Fruit fly (Drosophila melanogaster) whole organism, embryonic: ENCODE data around the gene Rab18.

Source experiments
- Adf1 ChIP-seq: fragments of 200-800 bp; sonication (Bioruptor generic); IDR thresholded peaks from 2 replicates; pipeline ENCODE4 v1.3.6; 2022; ENCODE audit warnings: missing biosample characterization, missing genetic modification characterization
- CG10366 ChIP-seq: fragments of 200-800 bp; sonication (Bioruptor generic); IDR thresholded peaks from 2 replicates; pipeline ENCODE4 v1.3.6; 2022; ENCODE audit warnings: missing biosample characterization, missing genetic modification characterization
- CG10543 ChIP-seq: fragments of 200-800 bp; sonication (Bioruptor generic); optimal IDR thresholded peaks from 3 replicates; lab custom pipeline; 2017; ENCODE audit warnings: missing biosample characterization, mild to moderate bottlenecking, missing genetic modification characterization, moderate library complexity
- CG10979 ChIP-seq: fragments of 200-800 bp; sonication (Bioruptor generic); optimal IDR thresholded peaks from 2 replicates; lab custom pipeline; 2018; ENCODE audit warnings: missing biosample characterization, mild to moderate bottlenecking, missing genetic modification characterization, moderate library complexity
- CG12744 ChIP-seq: fragments of 200-800 bp; sonication (Bioruptor generic); optimal IDR thresholded peaks from 2 replicates; lab custom pipeline; 2016; ENCODE audit warnings: missing biosample characterization, missing genetic modification characterization
- CG15479 ChIP-seq: fragments of 200-800 bp; sonication (Bioruptor generic); optimal IDR thresholded peaks from 3 replicates; lab custom pipeline; 2019; ENCODE audit warnings: missing biosample characterization, mild to moderate bottlenecking, missing genetic modification characterization, moderate library complexity
- CG15601 ChIP-seq: fragments of 200-800 bp; sonication (Bioruptor generic); optimal IDR thresholded peaks from 3 replicates; lab custom pipeline; 2019; ENCODE audit warnings: missing biosample characterization, mild to moderate bottlenecking, missing genetic modification characterization, moderate library complexity
- CG16779 ChIP-seq: fragments of 200-800 bp; sonication (Bioruptor generic); IDR thresholded peaks from 2 replicates; pipeline ENCODE4 v1.3.6; 2022; ENCODE audit warnings: missing biosample characterization, missing genetic modification characterization
- CG32532 ChIP-seq: fragments of 200-800 bp; sonication (Bioruptor generic); IDR thresholded peaks from 2 replicates; pipeline ENCODE4 v1.3.6; 2022; ENCODE audit warnings: missing biosample characterization, missing genetic modification characterization
- CG34224 ChIP-seq: fragments of 200-800 bp; sonication (Bioruptor generic); IDR thresholded peaks from 3 replicates; pipeline ENCODE4 v1.3.6; 2022; ENCODE audit warnings: missing biosample characterization, missing genetic modification characterization; ENCODE audit not compliant: partially characterized antibody
- CG4707 ChIP-seq: fragments of 200-800 bp; sonication (Bioruptor generic); optimal IDR thresholded peaks from 2 replicates; lab custom pipeline; 2018; ENCODE audit warnings: missing biosample characterization, mild to moderate bottlenecking, missing genetic modification characterization, moderate library complexity
- CG6689 ChIP-seq: fragments of 200-800 bp; sonication (Bioruptor generic); IDR thresholded peaks from 2 replicates; pipeline ENCODE4 v1.3.6; 2022; ENCODE audit warnings: missing biosample characterization, missing genetic modification characterization
- CG7271 ChIP-seq: fragments of 200-800 bp; sonication (Bioruptor generic); optimal IDR thresholded peaks from 2 replicates; lab custom pipeline; 2018; ENCODE audit warnings: missing biosample characterization, mild to moderate bottlenecking, missing genetic modification characterization, moderate library complexity
- CG8089 ChIP-seq: fragments of 200-800 bp; sonication (Bioruptor generic); optimal IDR thresholded peaks from 3 replicates; lab custom pipeline; 2016; ENCODE audit warnings: missing biosample characterization, missing genetic modification characterization
- CG9437 ChIP-seq: fragments of 200-800 bp; sonication (Bioruptor generic); optimal IDR thresholded peaks from 2 replicates; lab custom pipeline; 2018; ENCODE audit warnings: missing biosample characterization, mild to moderate bottlenecking, missing genetic modification characterization
- CG9797 ChIP-seq: fragments of 200-800 bp; sonication (Bioruptor generic); optimal IDR thresholded peaks from 3 replicates; lab custom pipeline; 2018; ENCODE audit warnings: missing biosample characterization, mild to moderate bottlenecking, missing genetic modification characterization
- D ChIP-seq, 2 experiments: fragments of 200-800 bp in 1 of 2; fragments of >200 bp in 1 of 2; sonication (Bioruptor generic) in 1 of 2; optimal IDR thresholded peaks; 2 replicates in 1 of 2; 3 replicates in 1 of 2; lab custom pipeline; 2017; ENCODE audit warnings: mild to moderate bottlenecking in 1 of 2, missing biosample characterization in 1 of 2, missing genetic modification characterization in 1 of 2, missing genetic modification reagents in 1 of 2
- D19A ChIP-seq: fragments of 200-800 bp; optimal IDR thresholded peaks from 3 replicates; lab custom pipeline; 2019; ENCODE audit warnings: missing biosample characterization, mild to moderate bottlenecking, missing genetic modification characterization, moderate library complexity
- Dp ChIP-seq: fragments of 200-800 bp; sonication (Bioruptor generic); optimal IDR thresholded peaks from 2 replicates; lab custom pipeline; 2018; ENCODE audit warnings: missing biosample characterization, mild to moderate bottlenecking, missing genetic modification characterization, moderate library complexity
- Ets65A ChIP-seq: fragments of 200-800 bp; sonication (Bioruptor generic); peaks from one replicate; lab custom pipeline; 2016; ENCODE audit warnings: missing biosample characterization, missing genetic modification characterization
- Gug ChIP-seq: fragments of 200-800 bp; sonication (Bioruptor generic); IDR thresholded peaks from 4 replicates; pipeline ENCODE4 v1.3.6; 2022; ENCODE audit warnings: missing biosample characterization, missing genetic modification characterization
- Hr51 ChIP-seq, 2 experiments: fragments of 200-800 bp; sonication (Bioruptor generic); optimal IDR thresholded peaks; 2 replicates in 1 of 2; 3 replicates in 1 of 2; lab custom pipeline; 2016 to 2018; ENCODE audit warnings: missing biosample characterization in 2 of 2, missing genetic modification characterization in 2 of 2, mild to moderate bottlenecking in 1 of 2, moderate library complexity in 1 of 2
- Hsf ChIP-seq: fragments of 200-800 bp; sonication (Bioruptor generic); optimal IDR thresholded peaks from 3 replicates; lab custom pipeline; 2016; ENCODE audit warnings: missing biosample characterization, missing genetic modification characterization
- Trl ChIP-seq, 3 experiments: fragments of >200 bp in 2 of 3; fragments of 200-800 bp in 1 of 3; sonication (Bioruptor generic) in 1 of 3; optimal IDR thresholded peaks; 2 replicates in 1 of 3; 3 replicates in 2 of 3; lab custom pipeline; 2016 to 2017; ENCODE audit warnings: missing biosample characterization in 1 of 3, missing genetic modification characterization in 1 of 3
- ato ChIP-seq: fragments of 200-800 bp; sonication (Bioruptor generic); IDR thresholded peaks from 2 replicates; pipeline ENCODE4 v1.3.6; 2022; ENCODE audit warnings: missing biosample characterization, missing genetic modification characterization; ENCODE audit not compliant: partially characterized antibody
- bcd ChIP-seq: fragments of 200-800 bp; sonication (Bioruptor generic); optimal IDR thresholded peaks from 2 replicates; lab custom pipeline; 2017; ENCODE audit warnings: missing biosample characterization, mild to moderate bottlenecking, missing genetic modification characterization
- br ChIP-seq: fragments of >200 bp; optimal IDR thresholded peaks from 2 replicates; lab custom pipeline; 2017
- bsh ChIP-seq, 2 experiments: fragments of 200-800 bp; sonication (Bioruptor generic); optimal IDR thresholded peaks; 2 replicates each; lab custom pipeline; 2017 to 2018; ENCODE audit warnings: mild to moderate bottlenecking in 2 of 2, missing biosample characterization in 2 of 2, missing genetic modification characterization in 2 of 2, moderate library complexity in 1 of 2
- chif ChIP-seq, 2 experiments: fragments of 200-800 bp; sonication (Bioruptor generic); optimal IDR thresholded peaks; 3 replicates each; lab custom pipeline; 2016; ENCODE audit warnings: missing biosample characterization in 2 of 2, missing genetic modification characterization in 2 of 2
- chn ChIP-seq: fragments of 200-800 bp; sonication (Bioruptor generic); optimal IDR thresholded peaks from 2 replicates; lab custom pipeline; 2016; ENCODE audit warnings: missing biosample characterization, missing genetic modification characterization
- croc ChIP-seq: fragments of 200-800 bp; sonication (Bioruptor generic); conservative IDR thresholded peaks from 3 replicates; pipeline ENCODE4 v1.3.6; 2022; ENCODE audit warnings: missing biosample characterization, missing genetic modification characterization
- dmrt11E ChIP-seq: fragments of 200-800 bp; sonication (Bioruptor generic); optimal IDR thresholded peaks from 3 replicates; lab custom pipeline; 2018; ENCODE audit warnings: missing biosample characterization, mild to moderate bottlenecking, missing genetic modification characterization, moderate library complexity
- dpn ChIP-seq, 2 experiments: fragments of 200-800 bp; sonication (Bioruptor generic); optimal IDR thresholded peaks; 3 replicates each; lab custom pipeline; 2016; ENCODE audit warnings: missing biosample characterization in 2 of 2, missing genetic modification characterization in 2 of 2
- ems ChIP-seq: fragments of 200-800 bp; sonication (Bioruptor generic); optimal IDR thresholded peaks from 3 replicates; lab custom pipeline; 2016; ENCODE audit warnings: missing biosample characterization, missing genetic modification characterization
- ewg ChIP-seq: fragments of 200-800 bp; sonication (Bioruptor generic); optimal IDR thresholded peaks from 3 replicates; lab custom pipeline; 2017; ENCODE audit warnings: mild to moderate bottlenecking, missing biosample characterization, missing genetic modification reagents, missing genetic modification characterization
- gem ChIP-seq: fragments of 200-800 bp; sonication (Bioruptor generic); optimal IDR thresholded peaks from 2 replicates; lab custom pipeline; 2019; ENCODE audit warnings: missing biosample characterization, mild to moderate bottlenecking, missing genetic modification characterization, moderate library complexity
- grau ChIP-seq: fragments of 200-800 bp; optimal IDR thresholded peaks from 3 replicates; lab custom pipeline; 2019; ENCODE audit warnings: missing biosample characterization, mild to moderate bottlenecking, missing genetic modification characterization, moderate library complexity
- hbn ChIP-seq: fragments of 200-800 bp; sonication (Bioruptor generic); IDR thresholded peaks from 2 replicates; pipeline ENCODE4 v1.3.6; 2022; ENCODE audit warnings: missing biosample characterization, missing genetic modification characterization; ENCODE audit not compliant: partially characterized antibody
- pb ChIP-seq: fragments of 200-800 bp; sonication (Bioruptor generic); optimal IDR thresholded peaks from 3 replicates; lab custom pipeline; 2016; ENCODE audit warnings: missing biosample characterization, missing genetic modification characterization
- pnt ChIP-seq: fragments of 200-800 bp; sonication (Bioruptor generic); optimal IDR thresholded peaks from 3 replicates; lab custom pipeline; 2016; ENCODE audit warnings: missing biosample characterization, missing genetic modification characterization
- pros ChIP-seq: fragments of 200-800 bp; sonication (Bioruptor generic); optimal IDR thresholded peaks from 3 replicates; lab custom pipeline; 2019; ENCODE audit warnings: missing biosample characterization, mild to moderate bottlenecking, missing genetic modification characterization, moderate library complexity
- row ChIP-seq: fragments of 200-800 bp; sonication (Bioruptor generic); IDR thresholded peaks from 3 replicates; pipeline ENCODE4 v1.3.6; 2022; ENCODE audit warnings: missing biosample characterization, missing genetic modification characterization
- sens ChIP-seq: fragments of 200-800 bp; sonication (Bioruptor generic); peaks from one replicate; lab custom pipeline; 2016; ENCODE audit warnings: missing biosample characterization, missing genetic modification characterization
- seq ChIP-seq: fragments of 200-800 bp; sonication (Bioruptor generic); IDR thresholded peaks from 2 replicates; pipeline ENCODE4 v1.3.6; 2022; ENCODE audit warnings: missing biosample characterization, missing genetic modification characterization
- slp2 ChIP-seq: fragments of 200-800 bp; sonication (Bioruptor generic); optimal IDR thresholded peaks from 2 replicates; lab custom pipeline; 2016; ENCODE audit warnings: missing biosample characterization, missing genetic modification characterization
- tgo ChIP-seq: fragments of 200-800 bp; sonication (Bioruptor generic); IDR thresholded peaks from 3 replicates; pipeline ENCODE4 v1.3.6; 2022; ENCODE audit warnings: missing biosample characterization, missing genetic modification characterization
- trh ChIP-seq: fragments of 200-800 bp; sonication (Bioruptor generic); optimal IDR thresholded peaks from 2 replicates; lab custom pipeline; 2016; ENCODE audit warnings: missing biosample characterization, missing genetic modification characterization
- vvl ChIP-seq: fragments of 200-800 bp; sonication (Bioruptor generic); IDR thresholded peaks from 2 replicates; pipeline ENCODE4 v1.3.6; 2022; ENCODE audit warnings: missing biosample characterization, missing genetic modification characterization
- zf30C ChIP-seq: fragments of 200-800 bp; sonication (Bioruptor generic); optimal IDR thresholded peaks from 3 replicates; lab custom pipeline; 2018; ENCODE audit warnings: missing biosample characterization, mild to moderate bottlenecking, missing genetic modification characterization

Gene Rab18

DNA sequence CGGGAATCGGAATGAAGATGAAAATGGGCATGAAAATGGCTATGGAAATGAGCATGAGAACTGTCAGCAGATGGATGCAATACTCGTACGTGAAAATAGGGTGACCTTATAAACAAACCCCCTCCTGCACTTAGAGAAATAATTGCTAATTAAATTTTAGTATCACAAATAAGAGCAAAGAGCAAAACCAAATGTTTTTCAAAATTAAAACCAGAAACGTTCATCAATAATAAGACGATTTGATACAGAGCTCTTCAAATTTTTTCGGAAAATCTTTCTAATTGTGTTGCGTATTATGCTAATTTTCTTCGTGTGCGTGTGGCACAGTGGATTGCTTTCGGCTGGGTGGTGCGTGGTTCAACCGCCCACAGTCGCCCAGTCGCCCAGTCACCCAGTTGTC lies 25.4 kb downstream of the Rab18 start (continued):
- TF ChIP-seq CG7271: no peak
- peak; percentile 18 for TF ChIP-seq zf30C (GFP tag; lab: Kevin White, UChicago)
- TF ChIP-seq pb: no peak
- TF ChIP-seq ato (GFP tag; lab: Robert Waterston, UW): no peak
- no peak for TF ChIP-seq slp2
- no peak for TF ChIP-seq croc (GFP tag; lab: Robert Waterston, UW)
- peak; percentile 49 for TF ChIP-seq dmrt11E (tag; lab: Kevin White, UChicago)
- TF ChIP-seq seq (GFP tag; lab: Robert Waterston, UW): no peak
- no peak for TF ChIP-seq CG16779
- peak; percentile 59 for TF ChIP-seq row (GFP tag; lab: Robert Waterston, UW)
- TF ChIP-seq bsh (GFP tag; optimal IDR thresholded peaks at IDR 0.05; lab: Kevin White, UChicago): peak in 1 of 2 experiments; percentile 56
- TF ChIP-seq D (optimal IDR thresholded peaks at IDR 0.05; lab: Kevin White, UChicago): no peak
- peak; percentile 34 for TF ChIP-seq D (GFP tag; optimal IDR thresholded peaks at IDR 0.05; lab: Kevin White, UChicago)
- TF ChIP-seq chif (GFP tag; optimal IDR thresholded peaks at IDR 0.05; lab: Kevin White, UChicago): peak in 1 of 2 experiments; percentile 41
- TF ChIP-seq sens (GFP tag; lab: Kevin White, UChicago): peak; percentile 93
- TF ChIP-seq CG8089 (GFP tag; lab: Kevin White, UChicago): peak; percentile 5
- peak; percentile 57 for TF ChIP-seq gem (tag; lab: Kevin White, UChicago)
- TF ChIP-seq D19A (tag; lab: Kevin White, UChicago): peak; percentile 25

- TF ChIP-seq CG9797 (GFP tag; lab: Kevin White, UChicago) (no peak), CG32532 (peak; percentile 35; the same call in 1 of the 2 replicates), hbn (GFP tag; lab: Robert Waterston, UW) (no peak), Trl (optimal IDR thresholded peaks at IDR 0.05; lab: Kevin White, UChicago) (no peak), Trl (GFP tag; optimal IDR thresholded peaks at IDR 0.05; lab: Kevin White, UChicago) (peak; percentile 23), Hr51 (GFP tag; optimal IDR thresholded peaks at IDR 0.05; lab: Kevin White, UChicago) (peak; percentile 6 to 44), Hsf (peak; percentile 21), croc (GFP tag; lab: Robert Waterston, UW) (peak; percentile 45; the same call in 2 of the 3 replicates), CG10366 (GFP tag; lab: Robert Waterston, UW) (peak; percentile 52), CG10979 (tag; lab: Kevin White, UChicago) (peak; percentile 73), CG4707 (GFP tag; lab: Kevin White, UChicago) (no peak), Gug (GFP tag; lab: Robert Waterston, UW) (peak; percentile 36; the same call in 1 of the 4 replicates), Adf1 (GFP tag; lab: Robert Waterston, UW) (no peak), pros (GFP tag; lab: Kevin White, UChicago) (peak; percentile 17), Ets65A (GFP tag; lab: Kevin White, UChicago) (peak; percentile 84), CG15601 (tag; lab: Kevin White, UChicago) (peak; percentile 37), CG10543 (GFP tag; lab: Kevin White, UChicago) (no peak), chn (peak; percentile 33), Dp (GFP tag; lab: Kevin White, UChicago) (no peak), CG9437 (GFP tag; lab: Kevin White, UChicago) (no peak), grau (tag; lab: Kevin White, UChicago) (peak; percentile 40), ems (GFP tag; lab: Kevin White, UChicago) (peak; percentile 16), CG6689 (peak; percentile 53), CG34224 (GFP tag; lab: Robert Waterston, UW) (no peak), ewg (GFP tag; lab: Kevin White, UChicago) (peak; percentile 24), dpn (GFP tag; optimal IDR thresholded peaks at IDR 0.05; lab: Kevin White, UChicago) (peak in 1 of 2 experiments; percentile 44), tgo (GFP tag; lab: Robert Waterston, UW) (peak; percentile 42; the same call in 1 of the 3 replicates), pnt (GFP tag; lab: Kevin White, UChicago) (peak; percentile 35), CG15479 (GFP tag; lab: Kevin White, UChicago) (no peak), CG12744 (GFP tag; lab: Kevin White, UChicago) (no peak), trh (GFP tag; lab: Kevin White, UChicago) (no peak), vvl (peak; percentile 43), bcd (GFP tag; lab: Kevin White, UChicago) (peak; percentile 22), br (lab: Kevin White, UChicago) (no peak)
Observed at dm6 chrX:5639083-5639482, 32.5 kb downstream of the Rab18 start.
